Fruit fly (Drosophila melanogaster) whole organism, larva: ENCODE data around the gene CG16978.

ENCODE experiments used
- noc ChIP-seq: fragments of 200-800 bp; sonication (Bioruptor generic); optimal IDR thresholded peaks from 3 replicates; lab custom pipeline; 2019; ENCODE audit warnings: missing biosample characterization, mild to moderate bottlenecking, missing genetic modification characterization, moderate library complexity

Gene CG16978

dm6 chr2L:13154313-13154712 is 10.9 kb upstream of the CG16978 start:
- no peak for TF ChIP-seq noc

- TF ChIP-seq noc, result no peak
These were observed 2.8 kb upstream of the CG16978 start for dm6 chr2L:13146254-13146653.

dm6 chr2L:13145035-13145683 is 1.7 kb upstream of the CG16978 start:
- peak; percentile 84 for TF ChIP-seq noc

dm6 chr2L:13142803-13143202 is 619 bp downstream of the CG16978 start, which contains the start of gene CG9928:
Gene CG9928, minus strand, starts transcription at chr2L:13142903.
- no peak for TF ChIP-seq noc

- TF ChIP-seq noc, result no peak
These were observed 2.5 kb downstream of the CG16978 start for dm6 chr2L:13140891-13141290.

dm6 chr2L:13135929-13136328 is 7.5 kb downstream of the CG16978 start:
- no peak for TF ChIP-seq noc

dm6 chr2L:13130291-13130690 is 13.1 kb downstream of the CG16978 start, which contains the start of gene CG5122:
Gene CG5122, plus strand, starts transcription at chr2L:13130591.
- no peak for TF ChIP-seq noc

dm6 chr2L:13122526-13122925 is 20.9 kb downstream of the CG16978 start:
- TF ChIP-seq noc, result no peak

- TF ChIP-seq noc, result no peak
These were observed 24.4 kb downstream of the CG16978 start, which contains the start of the genes CG44198 and CG43050 for dm6 chr2L:13119034-13119433. Gene CG44198, minus strand, starts transcription at chr2L:13119134. Gene CG43050, plus strand, starts transcription at chr2L:13119294.

dm6 chr2L:13116738-13117137 is 26.7 kb downstream of the CG16978 start:
- no peak for TF ChIP-seq noc

- TF ChIP-seq noc, result no peak
These were observed 29.8 kb downstream of the CG16978 start for dm6 chr2L:13113580-13113979.

- no peak for TF ChIP-seq noc
These were observed 36.9 kb downstream of the CG16978 start, which contains the start of gene Ttc30 for dm6 chr2L:13106507-13106906. Gene Ttc30, plus strand, starts transcription at chr2L:13106807.

dm6 chr2L:13104800-13105199 is 38.6 kb downstream of the CG16978 start:
- no peak for TF ChIP-seq noc

dm6 chr2L:13101477-13101876 is 41.9 kb downstream of the CG16978 start:
- peak; percentile 47 for TF ChIP-seq noc

- no peak for TF ChIP-seq noc
These were observed 45.1 kb downstream of the CG16978 start for dm6 chr2L:13098301-13098700.

- TF ChIP-seq noc, result no peak
These were observed 46.2 kb downstream of the CG16978 start for dm6 chr2L:13097200-13097599.

- TF ChIP-seq noc, result no peak
These were observed 47.6 kb downstream of the CG16978 start for dm6 chr2L:13095805-13096204.
